Worm (Caenorhabditis elegans) whole organism, L2 larva: Measurements from ENCODE around the gene srw-31.

Source experiments
- aly-2 ChIP-seq: fragments of 150-350 bp; optimal IDR thresholded peaks from 2 replicates; lab custom pipeline; 2014; ENCODE audit warnings: missing biosample characterization, missing genetic modification characterization
- ceh-82 ChIP-seq: fragments of 150-350 bp; optimal IDR thresholded peaks from 2 replicates; lab custom pipeline; 2014; ENCODE audit warnings: missing biosample characterization, missing genetic modification characterization
- nhr-11 ChIP-seq: fragments of 150-350 bp; optimal IDR thresholded peaks from 2 replicates; lab custom pipeline; 2014; ENCODE audit warnings: missing biosample characterization, missing genetic modification characterization
- nhr-12 ChIP-seq: fragments of 150-350 bp; optimal IDR thresholded peaks from 2 replicates; lab custom pipeline; 2014; ENCODE audit warnings: missing biosample characterization, missing genetic modification characterization
- unc-55 ChIP-seq: fragments of 150-350 bp; sonication (generic microtip); optimal IDR thresholded peaks from 3 replicates; lab custom pipeline; 2014; ENCODE audit warnings: missing biosample characterization, missing genetic modification reagents, missing genetic modification characterization
- ztf-11 ChIP-seq: sonication (generic microtip); optimal IDR thresholded peaks from 2 replicates; lab custom pipeline; 2017; ENCODE audit warnings: missing biosample characterization, missing genetic modification characterization

DNA sequence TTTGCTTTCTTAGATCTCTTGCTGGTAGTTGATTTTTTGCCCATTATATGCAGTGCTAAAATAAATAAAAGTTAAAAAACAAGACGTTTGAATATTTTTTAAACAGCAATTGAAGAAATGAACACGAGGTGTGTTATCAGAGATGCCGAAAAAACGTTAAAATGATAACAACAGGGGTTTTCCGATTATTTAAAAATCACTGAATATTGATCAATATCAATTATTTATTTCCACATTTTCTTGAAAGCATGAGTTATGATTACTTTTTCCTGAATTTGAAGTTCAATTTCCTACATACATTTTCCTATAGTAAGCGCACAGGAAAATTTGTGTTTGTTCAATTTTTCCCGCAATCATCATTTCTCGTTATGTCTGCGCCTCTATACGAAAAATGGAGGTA lies 40.5 kb downstream of the srw-31 start:
- TF ChIP-seq nhr-11 (tag; lab: Kevin White, UChicago) (no peak), aly-2 (tag; lab: Kevin White, UChicago) (no peak), unc-55 (GFP tag; lab: Kevin White, UChicago) (no peak), nhr-12 (no peak), ceh-82 (tag; lab: Kevin White, UChicago) (no peak), ztf-11 (tag; lab: Kevin White, UChicago) (no peak)
